Fruit fly (Drosophila melanogaster) whole organism, embryonic: ENCODE results near the gene Jhbp13.

Experiments used
- Bgb ChIP-seq: fragments of 200-800 bp; sonication (Bioruptor generic); IDR thresholded peaks from 2 replicates; pipeline ENCODE4 v1.3.6; 2022; ENCODE audit warnings: missing biosample characterization, missing genetic modification characterization; ENCODE audit not compliant: partially characterized antibody
- BtbVII ChIP-seq: fragments of 200-800 bp; sonication (Bioruptor generic); optimal IDR thresholded peaks from 3 replicates; lab custom pipeline; 2017; ENCODE audit warnings: missing biosample characterization, mild to moderate bottlenecking, missing genetic modification characterization
- CG10267 ChIP-seq: fragments of 200-800 bp; sonication (Bioruptor generic); optimal IDR thresholded peaks from 2 replicates; lab custom pipeline; 2018; ENCODE audit warnings: missing biosample characterization, mild to moderate bottlenecking, missing genetic modification characterization, moderate library complexity
- CG10654 ChIP-seq: fragments of 200-800 bp; sonication (Bioruptor generic); optimal IDR thresholded peaks from 2 replicates; lab custom pipeline; 2016; ENCODE audit warnings: missing biosample characterization, missing genetic modification characterization
- CG1233 ChIP-seq: fragments of 200-800 bp; sonication (Bioruptor generic); optimal IDR thresholded peaks from 4 replicates; lab custom pipeline; 2018; ENCODE audit warnings: missing biosample characterization, mild to moderate bottlenecking, missing genetic modification characterization
- CG12942 ChIP-seq: fragments of 200-800 bp; sonication (Bioruptor generic); optimal IDR thresholded peaks from 3 replicates; lab custom pipeline; 2016; ENCODE audit warnings: missing biosample characterization, missing genetic modification characterization
- CG15269 ChIP-seq: fragments of 200-800 bp; sonication (Bioruptor generic); optimal IDR thresholded peaks from 2 replicates; lab custom pipeline; 2018; ENCODE audit warnings: missing biosample characterization, mild to moderate bottlenecking, missing genetic modification characterization, moderate library complexity
- CG15479 ChIP-seq: fragments of 200-800 bp; sonication (Bioruptor generic); optimal IDR thresholded peaks from 3 replicates; lab custom pipeline; 2019; ENCODE audit warnings: missing biosample characterization, mild to moderate bottlenecking, missing genetic modification characterization, moderate library complexity
- CG16779 ChIP-seq: fragments of 200-800 bp; sonication (Bioruptor generic); IDR thresholded peaks from 2 replicates; pipeline ENCODE4 v1.3.6; 2022; ENCODE audit warnings: missing biosample characterization, missing genetic modification characterization
- CG1792 ChIP-seq: fragments of 200-800 bp; sonication (Bioruptor generic); optimal IDR thresholded peaks from 2 replicates; lab custom pipeline; 2016; ENCODE audit warnings: missing biosample characterization, missing genetic modification characterization
- CG18619 ChIP-seq: fragments of 200-800 bp; sonication (Bioruptor generic); optimal IDR thresholded peaks from 3 replicates; lab custom pipeline; 2017; ENCODE audit warnings: missing biosample characterization, mild to moderate bottlenecking, missing genetic modification characterization
- CG2712 ChIP-seq: fragments of 200-800 bp; optimal IDR thresholded peaks from 3 replicates; lab custom pipeline; 2019; ENCODE audit warnings: missing biosample characterization, mild to moderate bottlenecking, missing genetic modification characterization, moderate library complexity
- CG33213 ChIP-seq: fragments of 200-800 bp; sonication (Bioruptor generic); optimal IDR thresholded peaks from 3 replicates; lab custom pipeline; 2016; ENCODE audit warnings: missing biosample characterization, missing genetic modification characterization
- CG34224 ChIP-seq: fragments of 200-800 bp; sonication (Bioruptor generic); IDR thresholded peaks from 3 replicates; pipeline ENCODE4 v1.3.6; 2022; ENCODE audit warnings: missing biosample characterization, missing genetic modification characterization; ENCODE audit not compliant: partially characterized antibody
- CG8765 ChIP-seq: fragments of 200-800 bp; sonication (Bioruptor generic); IDR thresholded peaks from 2 replicates; pipeline ENCODE4 v1.3.6; 2022; ENCODE audit warnings: missing biosample characterization, missing genetic modification characterization
- Camta ChIP-seq: fragments of 200-800 bp; sonication (Bioruptor generic); optimal IDR thresholded peaks from 2 replicates; lab custom pipeline; 2016; ENCODE audit warnings: missing biosample characterization, missing genetic modification characterization
- Dbx ChIP-seq: fragments of 200-800 bp; sonication (Bioruptor generic); IDR thresholded peaks from 3 replicates; pipeline ENCODE4 v1.3.6; 2022; ENCODE audit warnings: missing biosample characterization, missing genetic modification characterization
- HLH54F ChIP-seq: fragments of 200-800 bp; sonication (Bioruptor generic); optimal IDR thresholded peaks from 3 replicates; lab custom pipeline; 2016; ENCODE audit warnings: missing biosample characterization, missing genetic modification characterization
- HLHmδ ChIP-seq: fragments of 200-800 bp; sonication (Bioruptor generic); optimal IDR thresholded peaks from 2 replicates; lab custom pipeline; 2018; ENCODE audit warnings: missing biosample characterization, mild to moderate bottlenecking, missing genetic modification characterization, moderate library complexity
- Kr ChIP-seq: fragments of 200-800 bp; sonication (Bioruptor generic); optimal IDR thresholded peaks from 2 replicates; lab custom pipeline; 2017; ENCODE audit warnings: missing biosample characterization, mild to moderate bottlenecking, missing genetic modification characterization
- MTF-1 ChIP-seq: fragments of 200-800 bp; sonication (Bioruptor generic); optimal IDR thresholded peaks from 2 replicates; lab custom pipeline; 2018; ENCODE audit warnings: missing biosample characterization, mild to moderate bottlenecking, missing genetic modification characterization, borderline replicate concordance
- Mes4 ChIP-seq: fragments of 200-800 bp; sonication (Bioruptor generic); optimal IDR thresholded peaks from 2 replicates; lab custom pipeline; 2016; ENCODE audit warnings: missing biosample characterization, missing genetic modification characterization
- Myb ChIP-seq: fragments of 200-800 bp; sonication (Bioruptor generic); optimal IDR thresholded peaks from 2 replicates; lab custom pipeline; 2016; ENCODE audit warnings: missing biosample characterization, missing genetic modification characterization
- Optix ChIP-seq: fragments of 200-800 bp; sonication (Bioruptor generic); IDR thresholded peaks from 3 replicates; pipeline ENCODE4 v1.3.6; 2022; ENCODE audit warnings: missing biosample characterization, missing genetic modification characterization
- Side ChIP-seq: fragments of 200-800 bp; sonication (Bioruptor generic); optimal IDR thresholded peaks from 2 replicates; lab custom pipeline; 2016; ENCODE audit warnings: missing biosample characterization, missing genetic modification characterization
- Sox102F ChIP-seq: fragments of 200-800 bp; sonication (Bioruptor generic); optimal IDR thresholded peaks from 2 replicates; lab custom pipeline; 2018; ENCODE audit warnings: missing biosample characterization, mild to moderate bottlenecking, missing genetic modification characterization, moderate library complexity
- Spps ChIP-seq: fragments of 200-800 bp; sonication (Bioruptor generic); optimal IDR thresholded peaks from 2 replicates; lab custom pipeline; 2018; ENCODE audit warnings: missing biosample characterization, mild to moderate bottlenecking, missing genetic modification characterization
- Sry-β ChIP-seq: fragments of 200-800 bp; sonication (Bioruptor generic); optimal IDR thresholded peaks from 2 replicates; lab custom pipeline; 2018; ENCODE audit warnings: missing biosample characterization, mild to moderate bottlenecking, missing genetic modification characterization, moderate library complexity
- Xbp1 ChIP-seq: fragments of 200-800 bp; sonication (Bioruptor generic); optimal IDR thresholded peaks from 3 replicates; lab custom pipeline; 2016; ENCODE audit warnings: missing biosample characterization, mild to moderate bottlenecking, missing genetic modification characterization
- abd-A ChIP-seq: fragments of 200-800 bp; sonication (Bioruptor generic); optimal IDR thresholded peaks from 3 replicates; lab custom pipeline; 2019; ENCODE audit warnings: missing biosample characterization, mild to moderate bottlenecking, missing genetic modification characterization, moderate library complexity
- aop ChIP-seq: fragments of 200-800 bp; sonication (Bioruptor generic); IDR thresholded peaks from 2 replicates; pipeline ENCODE4 v1.3.6; 2022; ENCODE audit warnings: missing biosample characterization, missing genetic modification characterization
- cad ChIP-seq: fragments of >200 bp; optimal IDR thresholded peaks from 2 replicates; lab custom pipeline; 2017; ENCODE audit warnings: missing biosample characterization, missing genetic modification characterization
- chif ChIP-seq, 2 experiments: fragments of 200-800 bp; sonication (Bioruptor generic); optimal IDR thresholded peaks; 3 replicates each; lab custom pipeline; 2016; ENCODE audit warnings: missing biosample characterization in 2 of 2, missing genetic modification characterization in 2 of 2
- corto ChIP-seq: fragments of 200-800 bp; sonication (Bioruptor generic); optimal IDR thresholded peaks from 2 replicates; lab custom pipeline; 2016; ENCODE audit warnings: missing biosample characterization, mild to moderate bottlenecking, missing genetic modification characterization, moderate library complexity
- crol ChIP-seq: fragments of 200-800 bp; sonication (Bioruptor generic); IDR thresholded peaks from 2 replicates; pipeline ENCODE4 v1.3.6; 2022; ENCODE audit warnings: missing biosample characterization, missing genetic modification characterization
- dysf ChIP-seq: fragments of 200-800 bp; sonication (Bioruptor generic); IDR thresholded peaks from 3 replicates; pipeline ENCODE4 v1.3.6; 2022; ENCODE audit warnings: missing biosample characterization, missing genetic modification characterization
- ems ChIP-seq: fragments of 200-800 bp; sonication (Bioruptor generic); optimal IDR thresholded peaks from 3 replicates; lab custom pipeline; 2016; ENCODE audit warnings: missing biosample characterization, missing genetic modification characterization
- exex ChIP-seq: fragments of 200-800 bp; sonication (Bioruptor generic); optimal IDR thresholded peaks from 4 replicates; lab custom pipeline; 2018; ENCODE audit warnings: missing biosample characterization, mild to moderate bottlenecking, missing genetic modification characterization, moderate library complexity
- gro ChIP-seq: fragments of 200-800 bp; sonication (Bioruptor generic); optimal IDR thresholded peaks from 2 replicates; lab custom pipeline; 2016; ENCODE audit warnings: missing biosample characterization, missing genetic modification characterization
- kay ChIP-seq: fragments of 200-800 bp; sonication (Bioruptor generic); optimal IDR thresholded peaks from 2 replicates; lab custom pipeline; 2016; ENCODE audit warnings: missing biosample characterization, missing genetic modification characterization
- kni ChIP-seq: fragments of 200-800 bp; sonication (Bioruptor generic); optimal IDR thresholded peaks from 3 replicates; lab custom pipeline; 2017; ENCODE audit warnings: mild to moderate bottlenecking, missing biosample characterization, missing genetic modification reagents, missing genetic modification characterization
- nom ChIP-seq: fragments of 200-800 bp; sonication (Bioruptor generic); optimal IDR thresholded peaks from 2 replicates; lab custom pipeline; 2017; ENCODE audit warnings: missing biosample characterization, missing genetic modification characterization, mild to moderate bottlenecking, moderate library complexity, missing genetic modification reagents
- onecut ChIP-seq: fragments of 200-800 bp; sonication (Bioruptor generic); IDR thresholded peaks from 2 replicates; pipeline ENCODE4 v1.3.6; 2022; ENCODE audit warnings: missing biosample characterization, missing genetic modification characterization
- org-1 ChIP-seq: fragments of 200-800 bp; sonication (Bioruptor generic); optimal IDR thresholded peaks from 2 replicates; lab custom pipeline; 2017; ENCODE audit warnings: missing biosample characterization, missing genetic modification characterization
- phol ChIP-seq: fragments of 200-800 bp; sonication (Bioruptor generic); optimal IDR thresholded peaks from 3 replicates; lab custom pipeline; 2018; ENCODE audit warnings: missing biosample characterization, mild to moderate bottlenecking, missing genetic modification characterization, moderate library complexity
- slp2 ChIP-seq: fragments of 200-800 bp; sonication (Bioruptor generic); optimal IDR thresholded peaks from 2 replicates; lab custom pipeline; 2016; ENCODE audit warnings: missing biosample characterization, missing genetic modification characterization
- so ChIP-seq: fragments of 200-800 bp; sonication (Bioruptor generic); IDR thresholded peaks from 3 replicates; pipeline ENCODE4 v1.3.6; 2022; ENCODE audit warnings: missing biosample characterization, missing genetic modification characterization
- ssp ChIP-seq: fragments of 200-800 bp; sonication (Bioruptor generic); IDR thresholded peaks from 2 replicates; pipeline ENCODE4 v1.3.6; 2022; ENCODE audit warnings: missing biosample characterization, missing genetic modification characterization
- stwl ChIP-seq: fragments of 200-800 bp; sonication (Bioruptor generic); optimal IDR thresholded peaks from 3 replicates; lab custom pipeline; 2018; ENCODE audit warnings: missing biosample characterization, mild to moderate bottlenecking, missing genetic modification characterization, moderate library complexity
- tin ChIP-seq: fragments of 200-800 bp; sonication (Bioruptor generic); optimal IDR thresholded peaks from 3 replicates; lab custom pipeline; 2016; ENCODE audit warnings: missing biosample characterization, missing genetic modification characterization
- tna ChIP-seq: fragments of 200-800 bp; sonication (Bioruptor generic); IDR thresholded peaks from 2 replicates; pipeline ENCODE4 v1.3.6; 2022; ENCODE audit warnings: missing biosample characterization, missing genetic modification characterization; ENCODE audit not compliant: partially characterized antibody

Jhbp13 gene

DNA sequence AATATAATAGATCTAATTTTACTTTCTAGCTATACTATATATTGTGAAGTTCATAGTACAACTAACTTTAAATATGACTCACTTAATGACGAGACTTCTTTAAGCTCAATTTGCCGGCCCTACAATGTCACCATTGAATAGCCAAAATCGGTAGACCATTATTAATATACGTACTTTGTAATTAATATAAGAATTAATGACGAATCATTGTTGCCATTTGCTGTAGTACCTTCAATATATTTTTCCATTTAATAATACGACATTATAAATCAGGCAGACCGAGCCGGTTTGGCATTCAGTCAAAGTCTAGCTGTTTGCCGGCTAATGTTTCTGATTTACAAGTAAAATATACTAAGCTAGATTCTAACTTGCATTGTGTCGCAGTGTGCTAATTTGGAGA, at the start of gene Jhbp13:
Gene Jhbp13 (plus strand): TSS at position 301 of the 400 bp plus-strand sequence.
- TF ChIP-seq crol (no peak), ems (GFP tag; lab: Kevin White, UChicago) (no peak), CG1792 (GFP tag; lab: Kevin White, UChicago) (no peak), Xbp1 (no peak), CG15479 (GFP tag; lab: Kevin White, UChicago) (no peak), stwl (tag; lab: Kevin White, UChicago) (no peak), Myb (no peak), cad (GFP tag; lab: Kevin White, UChicago) (no peak), CG18619 (GFP tag; lab: Kevin White, UChicago) (no peak), tin (GFP tag; lab: Kevin White, UChicago) (no peak), HLHmδ (no peak), Side (GFP tag; lab: Kevin White, UChicago) (no peak), CG10654 (GFP tag; lab: Kevin White, UChicago) (no peak), CG34224 (no peak), onecut (GFP tag; lab: Robert Waterston, UW) (no peak), CG8765 (GFP tag; lab: Robert Waterston, UW) (no peak), CG33213 (GFP tag; lab: Kevin White, UChicago) (no peak)

DNA sequence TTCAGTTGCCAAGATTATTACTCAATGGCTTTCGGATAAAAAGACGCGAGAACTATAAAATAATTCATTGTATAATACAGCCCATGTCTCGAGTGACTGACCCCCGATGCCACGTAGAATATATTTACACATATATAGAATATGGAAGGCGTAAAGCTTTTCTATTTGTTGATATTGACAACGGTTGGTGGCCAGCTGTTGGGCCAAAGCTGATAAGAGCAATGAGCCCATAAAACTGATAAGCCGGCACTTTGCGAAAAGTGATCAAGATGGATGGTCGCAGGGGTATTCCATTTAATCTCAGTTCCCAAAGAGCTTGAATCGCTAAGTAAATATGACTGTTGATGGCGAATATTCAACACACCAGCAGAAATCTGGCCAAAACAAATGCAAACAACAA, 49.3 kb upstream of the Jhbp13 start:
- TF ChIP-seq Sry-β (GFP tag; lab: Kevin White, UChicago) (no peak), Bgb (GFP tag; lab: Robert Waterston, UW) (no peak), dysf (GFP tag; lab: Robert Waterston, UW) (no peak), HLH54F (GFP tag; lab: Kevin White, UChicago) (no peak), CG12942 (GFP tag; lab: Kevin White, UChicago) (no peak), ssp (GFP tag; lab: Robert Waterston, UW) (no peak), slp2 (GFP tag; lab: Kevin White, UChicago) (no peak), CG16779 (no peak), kni (no peak), so (GFP tag; lab: Robert Waterston, UW) (0 out of 3 replicates have a peak, but pooled peaks have one; percentile 10), Mes4 (GFP tag; lab: Kevin White, UChicago) (no peak), BtbVII (peak; percentile 17), Dbx (GFP tag; lab: Robert Waterston, UW) (0 out of 3 replicates have a peak, but pooled peaks have one; percentile 37), MTF-1 (GFP tag; lab: Kevin White, UChicago) (peak; percentile 32), Optix (no peak), Spps (tag; lab: Kevin White, UChicago) (no peak), CG10267 (tag; lab: Kevin White, UChicago) (no peak), abd-A (tag; lab: Kevin White, UChicago) (no peak), chif (GFP tag; optimal IDR thresholded peaks at IDR 0.05; lab: Kevin White, UChicago) (no peak), aop (GFP tag; lab: Robert Waterston, UW) (no peak), org-1 (GFP tag; lab: Kevin White, UChicago) (no peak), CG15269 (tag; lab: Kevin White, UChicago) (no peak), Sox102F (GFP tag; lab: Kevin White, UChicago) (no peak), Kr (GFP tag; lab: Kevin White, UChicago) (no peak), phol (tag; lab: Kevin White, UChicago) (no peak), gro (no peak), exex (tag; lab: Kevin White, UChicago) (peak; percentile 87), corto (no peak), tna (GFP tag; lab: Robert Waterston, UW) (no peak), Camta (GFP tag; lab: Kevin White, UChicago) (no peak), kay (GFP tag; lab: Kevin White, UChicago) (no peak), nom (GFP tag; lab: Kevin White, UChicago) (no peak), CG2712 (tag; lab: Kevin White, UChicago) (no peak), CG1233 (GFP tag; lab: Kevin White, UChicago) (no peak)
